Worm (Caenorhabditis elegans) whole organism, dauer: ENCODE data around the gene rps-12.

ENCODE experiments used
- unc-62 ChIP-seq: sonication (generic microtip); optimal IDR thresholded peaks from 2 replicates; lab custom pipeline; 2017; ENCODE audit warnings: missing biosample characterization, missing genetic modification reagents, missing genetic modification characterization

rps-12 gene

DNA sequence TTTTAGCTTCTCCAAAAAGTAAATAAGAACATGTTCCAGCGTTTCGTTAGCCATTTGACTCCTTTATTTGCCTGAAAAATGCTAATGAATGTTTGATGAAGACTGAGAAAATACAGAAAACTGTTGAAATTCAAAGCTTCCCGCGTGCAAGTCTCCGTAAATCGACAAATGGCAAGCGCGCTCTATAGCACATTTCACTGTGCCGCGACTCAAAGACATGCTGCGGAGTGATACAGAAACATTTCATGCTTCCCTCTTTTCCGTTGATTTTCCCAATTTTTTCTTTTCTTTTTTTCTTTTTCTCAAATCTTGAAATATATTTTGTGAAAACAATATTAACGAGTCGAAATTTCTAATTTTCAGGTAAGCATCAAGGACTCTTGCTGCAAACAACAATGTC is at the start of gene rps-12, which contains the start of gene ska-3:
Gene rps-12, plus strand, starts transcription at position 364 of the 400 bp plus-strand sequence.
Gene ska-3, minus strand, starts transcription at position 71 of the 400 bp plus-strand sequence.
- no peak for TF ChIP-seq unc-62 (GFP tag; lab: Kevin White, UChicago)

DNA sequence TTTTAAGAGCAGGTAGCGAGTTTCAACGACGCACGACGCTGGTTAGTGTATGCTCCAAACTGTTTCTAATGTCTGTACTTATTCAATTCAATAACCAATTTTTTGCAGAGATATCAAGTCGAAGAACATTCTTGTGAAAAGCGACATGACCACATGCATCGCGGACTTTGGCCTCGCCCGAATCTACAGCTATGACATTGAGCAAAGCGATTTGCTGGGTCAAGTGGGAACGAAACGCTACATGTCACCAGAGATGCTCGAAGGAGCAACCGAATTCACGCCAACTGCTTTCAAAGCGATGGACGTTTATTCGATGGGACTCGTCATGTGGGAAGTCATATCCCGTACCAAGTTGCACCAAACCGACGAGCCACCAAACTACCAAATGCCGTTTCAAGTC is 48.7 kb upstream of the rps-12 start:
- no peak for TF ChIP-seq unc-62 (GFP tag; lab: Kevin White, UChicago)

DNA sequence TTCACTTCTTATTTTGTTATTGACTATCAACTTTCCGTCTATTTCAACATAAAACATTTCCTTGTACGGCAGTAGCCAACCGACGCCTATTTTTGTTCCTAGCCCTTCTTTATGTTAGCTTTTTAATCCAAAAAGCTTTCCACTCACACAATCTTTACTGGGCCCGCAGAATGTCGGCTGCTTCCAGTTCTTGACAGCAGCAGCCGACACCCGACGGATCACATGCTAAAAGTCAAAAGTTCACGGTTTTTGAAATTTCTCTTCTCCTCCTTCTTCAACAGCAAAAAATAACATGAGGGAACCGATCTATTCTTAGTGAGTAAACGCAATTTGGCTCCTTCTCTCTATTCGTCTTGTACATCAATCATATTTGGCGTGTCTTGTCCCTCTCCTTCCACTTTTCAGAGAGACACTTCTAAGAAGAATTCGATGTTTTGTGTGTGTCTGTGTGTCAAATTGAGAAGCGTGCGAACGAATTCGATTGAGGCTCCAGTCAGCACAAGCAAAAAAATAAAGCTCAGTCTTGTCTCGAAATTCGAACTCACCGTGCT is 46.6 kb upstream of the rps-12 start:
- no peak for TF ChIP-seq unc-62 (GFP tag; lab: Kevin White, UChicago)

DNA sequence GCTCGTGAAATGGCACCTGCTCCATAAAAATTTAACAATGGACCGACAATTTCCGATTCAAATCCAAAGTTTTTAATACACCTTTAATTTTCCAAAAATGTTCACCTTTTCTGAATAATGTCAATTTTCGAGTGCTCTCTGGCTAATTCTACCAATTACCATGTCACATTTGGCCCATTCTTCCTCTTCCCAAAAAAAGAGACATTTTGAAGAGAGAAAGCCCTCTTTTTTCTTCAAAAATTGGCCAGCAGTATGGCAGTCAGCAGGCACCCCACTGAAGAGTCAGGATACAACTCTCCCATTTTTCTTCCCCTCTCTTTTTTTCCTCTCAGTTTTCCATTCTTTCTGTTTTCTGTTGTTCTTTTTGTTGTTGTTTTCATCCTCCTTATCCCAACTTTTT is 44.6 kb upstream of the rps-12 start:
- no peak for TF ChIP-seq unc-62 (GFP tag; lab: Kevin White, UChicago)

DNA sequence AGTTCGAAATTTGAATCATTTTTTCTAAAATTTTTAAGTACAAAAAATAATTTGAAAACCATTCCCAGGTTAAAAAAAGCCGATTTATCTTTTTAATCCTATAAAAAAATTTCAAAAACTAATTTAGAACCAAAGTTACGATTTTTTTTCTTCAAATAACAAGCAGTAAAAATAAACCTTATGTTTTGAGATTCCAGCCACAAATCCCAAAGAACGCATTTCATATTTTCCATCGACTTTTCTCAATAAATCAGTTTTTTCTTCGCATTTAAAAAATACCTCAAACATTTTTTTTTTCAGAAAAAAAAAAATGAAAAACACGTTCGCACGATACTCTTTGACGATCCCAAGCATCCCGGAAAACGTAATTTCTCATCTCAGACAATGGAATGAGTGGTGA is 43.9 kb upstream of the rps-12 start, which contains the start of gene ckk-1:
Gene ckk-1, plus strand, starts transcription at position 301 of the 400 bp plus-strand sequence.
- no peak for TF ChIP-seq unc-62 (GFP tag; lab: Kevin White, UChicago)

DNA sequence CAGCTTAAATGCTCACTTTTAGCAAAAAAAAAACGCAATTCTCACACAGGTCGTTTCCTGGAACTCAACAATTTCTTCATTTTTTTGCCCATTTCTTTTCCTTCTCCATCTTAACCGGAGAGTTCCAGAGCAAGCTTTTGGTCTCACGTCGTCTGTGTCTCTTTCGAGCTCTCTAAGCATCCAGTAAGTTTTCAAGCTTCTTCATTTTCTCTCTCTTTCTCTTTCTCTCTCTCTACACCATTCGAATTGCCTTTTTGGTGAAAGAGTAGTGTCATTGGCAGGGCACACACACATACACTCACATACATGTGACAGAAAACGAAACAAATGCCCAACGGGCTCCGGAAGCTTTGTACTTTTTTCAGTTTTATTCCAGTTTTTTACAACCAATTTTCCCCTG is 39.2 kb upstream of the rps-12 start:
- no peak for TF ChIP-seq unc-62 (GFP tag; lab: Kevin White, UChicago)

DNA sequence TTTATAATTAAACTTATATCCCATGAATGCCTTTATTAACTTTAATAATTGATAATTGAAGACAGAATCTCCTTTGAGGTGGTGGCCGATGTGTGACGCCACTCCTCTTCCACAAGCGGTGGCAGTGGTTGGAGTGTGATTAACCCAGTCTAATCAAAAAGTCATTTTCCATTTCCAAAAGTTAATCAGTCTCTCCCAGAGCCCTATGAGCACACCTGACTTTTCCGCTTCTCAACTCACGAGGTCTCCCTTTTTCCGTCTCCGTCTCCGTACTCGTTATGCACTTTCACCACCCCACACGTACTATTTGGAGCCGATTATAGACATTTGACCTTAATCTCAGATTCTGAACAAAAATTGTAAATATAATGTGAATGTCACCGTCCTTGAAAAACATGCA is 36.4 kb upstream of the rps-12 start:
- no peak for TF ChIP-seq unc-62 (GFP tag; lab: Kevin White, UChicago)

DNA sequence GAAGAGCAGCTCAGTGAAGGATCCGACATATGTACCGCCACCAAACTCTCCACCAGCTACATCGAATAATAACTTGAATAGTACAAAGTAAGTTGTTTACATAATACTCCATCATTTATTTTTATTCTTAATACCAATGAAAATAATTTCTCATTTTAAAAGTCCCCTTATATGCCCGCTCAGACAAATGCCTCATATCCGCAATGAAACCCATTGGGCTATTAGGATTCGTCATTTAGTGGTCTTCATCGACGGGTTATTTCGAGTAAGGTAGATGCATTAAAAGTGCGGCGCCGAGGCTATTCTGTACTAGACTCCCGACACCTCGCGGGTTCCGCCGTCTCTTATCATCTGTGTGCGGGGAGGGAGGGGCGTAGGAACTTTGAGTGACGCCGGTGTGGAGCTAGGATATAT is 25.4 kb upstream of the rps-12 start:
- no peak for TF ChIP-seq unc-62 (GFP tag; lab: Kevin White, UChicago)

DNA sequence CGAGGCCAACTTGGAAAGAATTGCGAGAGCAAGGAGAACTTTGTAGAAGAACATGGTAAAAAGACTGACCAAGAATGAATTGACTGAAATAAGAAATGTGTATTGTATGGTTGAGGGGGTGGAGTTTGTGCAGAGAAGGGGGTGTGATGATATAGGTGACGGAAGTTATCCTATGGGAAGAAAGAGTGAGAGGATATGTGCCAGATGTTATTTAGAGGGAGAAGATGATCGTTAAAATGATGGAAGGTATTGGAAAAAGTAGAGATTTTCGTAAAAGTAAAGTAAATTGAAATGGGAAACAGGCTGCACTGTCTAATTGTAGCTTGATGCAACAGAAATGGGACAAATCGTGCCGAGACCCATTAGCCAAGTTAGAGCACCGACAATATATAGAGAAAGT is 22.2 kb upstream of the rps-12 start, which contains the start of gene sdz-21:
Gene sdz-21, minus strand, starts transcription at position 101 of the 400 bp plus-strand sequence.
- TF ChIP-seq unc-62 (GFP tag; lab: Kevin White, UChicago) = no peak

DNA sequence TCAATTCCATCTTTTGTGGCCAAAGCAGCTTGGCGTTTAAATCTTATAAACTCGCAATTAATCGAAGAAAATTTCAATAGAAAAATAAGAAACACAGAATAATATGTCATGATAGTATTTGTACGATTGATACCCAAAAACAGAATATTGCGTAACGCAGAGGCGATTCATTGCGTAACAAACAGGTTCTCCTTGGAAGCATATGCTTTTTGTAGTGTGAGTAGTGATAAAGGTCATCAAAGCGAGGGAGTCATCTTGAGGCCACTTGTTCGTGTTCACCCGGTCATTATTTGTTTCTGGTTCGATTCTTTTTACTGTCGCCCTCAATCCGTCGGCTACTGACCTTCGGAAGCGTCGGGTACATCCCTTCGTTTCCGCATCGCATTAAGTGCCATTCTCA is 18.1 kb upstream of the rps-12 start, which contains the start of gene F54E7.6:
Gene F54E7.6, minus strand, starts transcription at position 110 of the 400 bp plus-strand sequence.
- no peak for TF ChIP-seq unc-62 (GFP tag; lab: Kevin White, UChicago)

DNA sequence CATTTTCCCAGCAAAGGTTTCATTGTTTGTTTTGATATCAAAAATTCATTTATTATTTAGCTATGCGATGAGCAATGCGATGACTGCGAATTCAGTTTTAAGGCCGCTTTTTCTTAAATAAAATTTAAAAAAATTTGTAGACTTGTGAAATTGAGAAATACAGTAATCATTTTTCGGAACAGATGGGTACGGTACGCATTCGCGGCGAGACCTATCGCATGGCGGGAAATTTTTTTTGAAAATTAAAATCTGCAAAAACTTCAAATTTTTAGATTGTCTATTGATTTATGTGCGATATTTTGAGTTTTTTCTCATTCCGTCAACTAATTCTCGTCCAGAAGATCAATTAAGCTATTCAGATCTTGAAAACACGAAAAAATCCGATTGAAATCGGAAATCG is 15.6 kb upstream of the rps-12 start:
- no peak for TF ChIP-seq unc-62 (GFP tag; lab: Kevin White, UChicago)

DNA sequence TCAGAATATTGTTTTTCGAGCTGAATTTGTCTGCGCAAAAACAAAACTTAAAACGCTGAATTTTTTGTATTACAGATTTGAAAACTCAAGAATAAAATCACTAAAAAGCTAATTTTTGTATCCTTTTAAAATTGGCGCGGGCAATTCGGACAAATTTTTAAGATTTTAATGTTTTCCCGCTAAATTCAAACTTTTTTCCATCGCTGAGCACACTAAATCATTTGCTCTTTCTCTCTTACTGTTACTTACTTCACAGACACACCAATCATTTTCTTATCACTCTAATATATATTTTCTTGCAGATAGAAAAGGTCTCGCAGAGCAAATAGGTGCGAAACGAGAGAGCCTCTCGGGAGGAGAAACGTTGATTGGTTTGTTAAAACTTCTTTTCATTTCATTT is 15.2 kb upstream of the rps-12 start, which contains the start of gene par-3:
Gene par-3, plus strand, starts transcription at position 301 of the 400 bp plus-strand sequence.
- no peak for TF ChIP-seq unc-62 (GFP tag; lab: Kevin White, UChicago)

DNA sequence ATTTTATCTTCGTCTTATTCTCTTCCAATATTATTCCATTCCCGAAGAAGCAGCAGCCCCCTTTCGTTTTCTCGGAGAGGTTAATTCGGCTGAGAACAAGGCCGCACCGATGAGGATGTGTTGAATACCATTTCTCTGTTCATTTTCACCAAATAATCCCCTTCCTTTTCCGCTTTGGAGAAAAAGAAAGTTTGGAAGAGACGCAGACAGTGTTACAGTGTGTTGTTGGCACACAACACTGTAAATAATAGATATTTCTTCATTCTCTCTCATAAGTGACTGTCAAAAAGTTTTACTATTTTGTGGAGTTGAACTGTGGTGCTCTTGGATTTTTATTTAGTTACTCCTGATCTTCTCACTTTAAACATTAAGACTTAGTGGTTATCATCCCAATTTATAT is 13.8 kb upstream of the rps-12 start:
- TF ChIP-seq unc-62 (GFP tag; lab: Kevin White, UChicago) = no peak

DNA sequence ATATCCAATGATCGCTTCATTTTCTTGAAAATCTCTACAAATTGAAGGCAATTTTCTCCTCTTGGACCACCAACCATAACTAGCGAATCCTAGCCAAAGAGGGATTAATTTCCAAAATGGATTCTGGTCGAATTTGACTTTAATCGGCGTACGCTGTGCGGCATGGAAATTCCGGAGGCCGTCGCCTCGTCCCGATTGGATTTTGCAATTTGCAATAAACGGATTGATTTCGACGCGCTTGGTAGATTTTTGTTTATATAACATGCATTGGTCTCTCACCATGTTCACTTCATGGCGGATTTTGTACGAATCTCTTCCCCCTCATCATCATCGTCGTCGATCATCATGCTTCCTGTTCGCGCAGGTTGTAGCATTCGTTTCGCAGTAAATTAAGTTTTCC is 13.4 kb upstream of the rps-12 start:
- no peak for TF ChIP-seq unc-62 (GFP tag; lab: Kevin White, UChicago)

DNA sequence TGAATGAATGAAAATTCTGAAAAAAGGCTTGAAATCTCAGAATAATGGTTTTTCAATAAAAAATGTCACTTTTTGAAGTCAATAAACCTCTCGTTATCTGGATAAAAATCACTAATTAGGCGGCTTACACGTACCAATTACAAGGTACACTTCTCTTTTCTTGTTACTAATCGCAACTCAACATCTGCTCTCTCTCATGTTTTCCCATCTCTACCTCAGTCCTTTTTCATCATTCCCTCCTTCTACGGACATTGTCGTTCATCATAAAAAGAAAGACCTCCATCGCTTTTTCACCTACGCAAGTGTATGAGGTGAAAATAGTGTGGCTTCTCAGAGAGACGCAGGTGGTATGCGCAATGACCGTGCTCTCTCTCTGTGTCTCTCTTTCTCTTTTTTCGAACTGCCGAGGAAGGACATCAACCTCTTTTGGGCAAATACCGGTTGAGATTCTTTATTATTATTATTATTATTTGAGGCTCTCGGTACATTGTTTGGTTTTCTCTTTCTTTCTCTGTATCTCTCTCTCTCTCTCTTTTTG is 11.1 kb upstream of the rps-12 start:
- no peak for TF ChIP-seq unc-62 (GFP tag; lab: Kevin White, UChicago)

DNA sequence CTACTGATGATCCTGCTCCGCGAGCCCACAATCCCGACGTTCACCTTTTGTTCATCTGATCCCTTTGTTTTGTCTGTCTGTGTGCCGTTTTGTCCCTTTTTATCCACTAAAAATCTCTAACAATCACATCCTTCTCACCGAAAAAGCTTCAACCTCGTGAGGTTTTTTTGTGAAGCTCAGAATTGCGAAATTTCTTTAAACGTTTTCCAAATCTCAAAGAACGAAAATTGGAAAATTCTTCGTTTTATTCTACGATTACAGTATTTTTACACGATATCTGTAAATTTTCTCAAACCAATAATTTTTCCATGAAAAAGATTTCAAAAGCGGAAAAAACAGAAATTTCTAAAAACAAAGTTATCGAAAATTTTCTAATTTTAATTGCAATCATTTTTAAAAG is 4.9 kb upstream of the rps-12 start:
- TF ChIP-seq unc-62 (GFP tag; lab: Kevin White, UChicago) = no peak

DNA sequence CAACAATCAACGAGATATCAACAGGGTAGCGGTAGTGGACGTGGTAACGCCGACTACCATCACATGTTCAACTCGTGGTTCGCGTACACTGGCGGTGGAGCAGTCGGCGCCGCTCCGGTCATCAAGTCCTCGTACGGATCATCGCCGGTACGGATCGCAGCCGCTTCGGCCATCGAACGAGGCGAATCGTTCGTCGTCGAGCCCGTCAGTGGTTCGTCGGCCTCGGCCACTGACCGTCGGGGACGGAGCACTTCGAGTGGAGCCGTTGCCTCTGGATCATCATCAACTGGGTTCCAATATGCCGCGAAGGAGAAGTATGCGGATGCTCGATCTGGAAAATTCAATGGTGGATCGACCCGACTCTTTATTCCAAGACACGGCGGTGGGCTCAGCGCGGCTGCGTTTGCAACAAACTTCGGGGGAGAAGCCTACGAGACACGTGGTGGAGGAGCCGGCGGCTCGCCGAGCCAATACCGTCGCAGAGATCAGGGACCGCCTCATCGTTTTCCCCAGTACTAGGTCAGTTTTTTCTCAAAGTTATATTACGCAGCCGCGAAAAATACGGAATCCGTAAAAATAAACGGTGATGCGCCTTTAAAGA is 3.6 kb upstream of the rps-12 start:
- no peak for TF ChIP-seq unc-62 (GFP tag; lab: Kevin White, UChicago)
